Worm (Caenorhabditis elegans): ENCODE results near the gene ZK856.7.

ZK856.7 gene

DNA sequence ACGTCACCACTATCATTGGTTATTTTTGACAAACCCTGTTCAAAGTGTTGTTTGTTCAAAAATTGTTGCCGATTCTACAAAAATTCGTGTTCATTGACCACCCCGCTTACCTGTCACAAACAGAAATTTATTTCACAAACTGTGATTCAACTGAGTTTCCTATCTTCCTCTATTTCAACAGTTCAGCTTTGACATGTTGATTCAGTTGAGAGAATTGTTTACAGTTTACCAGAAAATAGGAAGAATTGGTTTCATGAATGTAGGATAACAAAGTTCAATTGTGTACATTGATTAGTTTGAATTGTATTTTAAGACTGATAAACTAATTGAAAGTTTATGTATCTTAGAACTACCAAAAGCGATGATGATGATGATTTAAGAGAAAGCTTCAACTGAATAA lies 43.7 kb downstream of the ZK856.7 start:
- TF ChIP-seq lin-39 (tag; optimal IDR thresholded peaks at IDR 0.05) (no peak), nhr-6 (tag; optimal IDR thresholded peaks at IDR 0.05) (no peak), Y55F3AM.14 (GFP tag; optimal IDR thresholded peaks at IDR 0.05) (no peak), ama-1 (optimal IDR thresholded peaks at IDR 0.05) (no peak), snpc-4 (tag; optimal IDR thresholded peaks at IDR 0.05) (no peak), ceh-16 (tag; optimal IDR thresholded peaks at IDR 0.05) (no peak), fos-1 (tag; optimal IDR thresholded peaks at IDR 0.05) (no peak), mab-5 (tag; optimal IDR thresholded peaks at IDR 0.05) (no peak), R02D3.7 (tag; optimal IDR thresholded peaks at IDR 0.05) (no peak), nhr-129 (tag; optimal IDR thresholded peaks at IDR 0.05) (no peak), alr-1 (tag; optimal IDR thresholded peaks at IDR 0.05) (no peak), skn-1 (tag; optimal IDR thresholded peaks at IDR 0.05) (no peak), nhr-77 (tag; optimal IDR thresholded peaks at IDR 0.05) (no peak), mdl-1 (tag; optimal IDR thresholded peaks at IDR 0.05) (no peak)

DNA sequence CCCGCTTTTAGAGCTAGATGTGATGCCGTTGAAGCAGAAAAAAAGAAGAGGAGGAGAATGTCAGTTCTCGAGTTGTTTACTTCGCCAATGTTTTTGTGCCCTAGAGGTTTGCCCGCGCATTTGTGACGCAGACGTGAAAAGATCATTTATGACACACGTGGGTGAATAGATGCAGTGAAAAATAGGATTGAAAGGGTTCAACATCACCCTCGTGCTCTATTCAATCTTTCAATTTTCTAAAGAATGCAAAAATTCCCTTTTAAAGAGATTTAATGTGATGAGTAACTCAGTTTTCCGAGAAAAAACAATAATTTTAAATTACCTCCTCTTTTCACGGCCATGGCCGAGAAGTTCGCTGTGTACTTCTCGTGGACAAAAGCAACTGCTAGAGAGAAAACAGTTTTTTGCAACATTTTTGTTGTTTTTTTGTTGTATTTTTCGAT lies 44.6 kb downstream of the ZK856.7 start:
- TF ChIP-seq lsy-2 (tag; optimal IDR thresholded peaks at IDR 0.05) (peak; percentile 11 to 73), lin-13 (GFP tag; optimal IDR thresholded peaks at IDR 0.05) (peak; percentile 27), Y55F3AM.14 (GFP tag; optimal IDR thresholded peaks at IDR 0.05) (no peak), ztf-4 (tag; optimal IDR thresholded peaks at IDR 0.05) (peak; percentile 29), unc-62 (GFP tag; optimal IDR thresholded peaks at IDR 0.05) (no peak), sma-9 (GFP tag; optimal IDR thresholded peaks at IDR 0.05) (peak; percentile 67), sma-9 (tag; optimal IDR thresholded peaks at IDR 0.05) (no peak), F13H6.1 (tag; optimal IDR thresholded peaks at IDR 0.05) (no peak), lin-11 (tag; optimal IDR thresholded peaks at IDR 0.05) (peak; percentile 19), aly-2 (tag; optimal IDR thresholded peaks at IDR 0.05) (no peak), zag-1 (tag; optimal IDR thresholded peaks at IDR 0.05) (no peak), C34F6.9 (tag; optimal IDR thresholded peaks at IDR 0.05) (peak; percentile 79), nhr-21 (tag; optimal IDR thresholded peaks at IDR 0.05) (peak; percentile 46), nhr-25 (tag; optimal IDR thresholded peaks at IDR 0.05) (no peak), nhr-12 (tag; optimal IDR thresholded peaks at IDR 0.05) (no peak), nhr-77 (tag; optimal IDR thresholded peaks at IDR 0.05) (no peak), fos-1 (tag; optimal IDR thresholded peaks at IDR 0.05) (peak; percentile 6), nhr-129 (tag; optimal IDR thresholded peaks at IDR 0.05) (peak; percentile 88), nhr-6 (tag; optimal IDR thresholded peaks at IDR 0.05) (peak; percentile 47), mdl-1 (tag; optimal IDR thresholded peaks at IDR 0.05) (peak; percentile 72 to 94), ZK546.5 (tag; optimal IDR thresholded peaks at IDR 0.05) (no peak), ceh-16 (tag; optimal IDR thresholded peaks at IDR 0.05) (no peak), crh-2 (tag; optimal IDR thresholded peaks at IDR 0.05) (peak; percentile 68)

DNA sequence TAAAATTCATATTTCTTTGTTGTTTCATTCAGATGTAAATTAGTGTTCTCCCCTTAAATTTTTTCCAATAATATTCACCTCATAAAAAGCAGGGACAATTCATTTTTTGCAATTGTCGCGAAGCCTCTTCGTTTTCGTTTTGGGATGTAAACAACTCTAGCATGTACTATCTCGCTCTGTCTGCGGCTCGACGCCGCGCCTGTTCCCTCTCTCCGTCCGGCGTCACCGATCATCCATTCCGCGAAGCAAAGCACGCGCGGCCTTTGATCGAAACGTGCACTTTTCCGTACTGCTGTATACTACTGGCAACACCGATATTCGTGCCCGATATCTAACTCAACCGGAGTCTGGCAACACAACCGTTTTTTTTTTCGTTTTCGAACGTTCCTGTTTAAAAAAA lies 45.1 kb downstream of the ZK856.7 start:
- TF ChIP-seq mab-5 (tag; optimal IDR thresholded peaks at IDR 0.05) (no peak), Y55F3AM.14 (GFP tag; optimal IDR thresholded peaks at IDR 0.05) (no peak), ceh-82 (tag; optimal IDR thresholded peaks at IDR 0.05) (no peak), R02D3.7 (tag; optimal IDR thresholded peaks at IDR 0.05) (no peak), elt-3 (tag; optimal IDR thresholded peaks at IDR 0.05) (no peak), mbf-1 (tag; optimal IDR thresholded peaks at IDR 0.05) (no peak), mdl-1 (tag; optimal IDR thresholded peaks at IDR 0.05) (peak in 1 of 2 experiments; percentile 15), elt-1 (tag; optimal IDR thresholded peaks at IDR 0.05) (no peak), zag-1 (tag; optimal IDR thresholded peaks at IDR 0.05) (no peak), nhr-237 (tag; optimal IDR thresholded peaks at IDR 0.05) (no peak), ama-1 (optimal IDR thresholded peaks at IDR 0.05) (no peak), lin-13 (GFP tag; optimal IDR thresholded peaks at IDR 0.05) (no peak), egl-27 (tag; optimal IDR thresholded peaks at IDR 0.05) (no peak), nhr-11 (tag; optimal IDR thresholded peaks at IDR 0.05) (no peak), sma-9 (GFP tag; optimal IDR thresholded peaks at IDR 0.05) (peak; percentile 0), sma-9 (tag; optimal IDR thresholded peaks at IDR 0.05) (no peak), unc-55 (GFP tag; optimal IDR thresholded peaks at IDR 0.05) (no peak), snpc-4 (tag; optimal IDR thresholded peaks at IDR 0.05) (no peak)

DNA sequence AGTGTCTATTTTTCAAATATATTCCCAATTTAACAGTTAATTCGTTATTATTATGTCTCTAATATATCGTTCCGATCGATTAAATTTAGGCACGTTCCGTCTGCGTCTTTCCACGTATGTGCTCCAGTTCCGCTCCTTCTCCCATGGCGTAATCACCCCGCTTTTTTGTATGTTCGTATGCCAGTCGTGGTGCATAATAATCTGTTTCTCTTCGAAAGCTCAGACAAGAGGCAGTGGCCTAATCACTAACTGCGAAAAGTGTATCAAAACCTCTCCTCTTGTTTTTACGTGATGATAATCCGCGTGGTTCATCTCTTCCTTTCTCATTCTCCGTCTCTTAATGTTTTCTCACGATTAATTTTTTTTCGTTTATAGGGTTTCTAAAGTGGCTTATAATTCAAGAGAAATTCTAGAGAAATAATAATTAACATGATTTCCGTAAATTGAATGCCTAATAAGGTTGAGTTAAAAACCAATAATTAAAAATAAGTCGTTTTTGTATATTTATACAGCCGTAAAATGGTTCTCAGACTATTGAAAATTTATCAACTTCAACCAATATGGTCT lies 45.9 kb downstream of the ZK856.7 start:
- TF ChIP-seq snpc-4 (tag; optimal IDR thresholded peaks at IDR 0.05) (no peak), fos-1 (tag; optimal IDR thresholded peaks at IDR 0.05) (no peak), ztf-1 (GFP tag; conservative IDR thresholded peaks at IDR 0.05) (no peak), blmp-1 (tag; optimal IDR thresholded peaks at IDR 0.05; ENCODE audit: insufficient read depth) (no peak), C34F6.9 (tag; optimal IDR thresholded peaks at IDR 0.05) (peak; percentile 37), lsy-2 (tag; optimal IDR thresholded peaks at IDR 0.05) (peak in 1 of 2 experiments; percentile 38), alr-1 (tag; optimal IDR thresholded peaks at IDR 0.05) (no peak), nhr-129 (tag; optimal IDR thresholded peaks at IDR 0.05) (peak; percentile 32), nhr-10 (tag; optimal IDR thresholded peaks at IDR 0.05) (no peak), mdl-1 (tag; optimal IDR thresholded peaks at IDR 0.05) (no peak), nhr-11 (tag; optimal IDR thresholded peaks at IDR 0.05) (no peak), nhr-25 (tag; optimal IDR thresholded peaks at IDR 0.05) (no peak), gmeb-1 (tag; optimal IDR thresholded peaks at IDR 0.05) (no peak), nhr-23 (tag; optimal IDR thresholded peaks at IDR 0.05) (no peak), zag-1 (tag; optimal IDR thresholded peaks at IDR 0.05) (no peak), ztf-11 (tag; optimal IDR thresholded peaks at IDR 0.05) (no peak), elt-3 (tag; optimal IDR thresholded peaks at IDR 0.05) (no peak), nhr-12 (tag; optimal IDR thresholded peaks at IDR 0.05) (no peak), lin-11 (tag; optimal IDR thresholded peaks at IDR 0.05) (no peak)

All from whole organism, L2 larva.